Worm (Caenorhabditis elegans) whole organism, young adult: ENCODE measurements around the gene F23F1.10.

Experiments used
- ama-1 ChIP-seq, 3 experiments: fragments of 150-350 bp in 1 of 3; sonication (generic microtip) in 2 of 3; optimal IDR thresholded peaks; 2 replicates each; lab custom pipeline; 2014 to 2018; ENCODE audit warnings: missing biosample characterization in 2 of 3, missing genetic modification characterization in 2 of 3, missing genetic modification reagents in 2 of 3
- ceh-40 ChIP-seq: fragments of 200-800 bp; sonication (Bioruptor generic); IDR thresholded peaks from 2 replicates; pipeline ENCODE4 v1.3.6; 2022; ENCODE audit warnings: missing genetic modification characterization, missing compliant biosample characterization

DNA sequence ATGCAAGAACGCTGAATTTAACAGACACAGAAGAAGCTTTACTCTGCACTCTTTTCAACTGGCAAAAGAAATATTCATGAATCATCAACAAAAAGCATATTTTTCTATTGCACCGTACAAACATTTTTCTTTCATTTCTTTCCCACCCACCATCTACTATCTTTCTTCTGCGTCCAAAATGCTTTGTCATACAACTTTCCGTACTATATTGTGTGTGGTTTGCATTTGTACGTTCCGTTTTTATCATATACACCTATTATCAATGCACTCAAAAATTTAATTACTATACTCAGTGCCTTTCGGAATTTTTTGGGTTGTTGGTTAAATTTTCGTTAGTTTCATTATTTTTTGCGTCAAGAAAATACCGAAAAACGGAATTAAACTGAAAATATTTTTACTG lies 25.9 kb upstream of the F23F1.10 start:
- TF ChIP-seq ceh-40 (GFP tag; lab: Robert Waterston, UW) (no peak), ama-1 (optimal IDR thresholded peaks at IDR 0.05; lab: Kevin White, UChicago) (no peak), ama-1 (GFP tag; optimal IDR thresholded peaks at IDR 0.05; lab: Kevin White, UChicago) (no peak)
